Worm (Caenorhabditis elegans): Measurements from ENCODE around the gene Y49F6B.2.

ce11 chrII:3473744-3474143 is 29.0 kb upstream of the Y49F6B.2 start, which contains the start of gene sdz-32:
- TF ChIP-seq nhr-28 (tag; optimal IDR thresholded peaks at IDR 0.05) (no peak), ama-1 (optimal IDR thresholded peaks at IDR 0.05) (no peak), snpc-4 (tag; optimal IDR thresholded peaks at IDR 0.05) (no peak), tbx-2 (tag; optimal IDR thresholded peaks at IDR 0.05) (no peak), nhr-237 (tag; optimal IDR thresholded peaks at IDR 0.05) (no peak), zip-4 (GFP tag; optimal IDR thresholded peaks at IDR 0.05) (no peak), fkh-10 (GFP tag; optimal IDR thresholded peaks at IDR 0.05) (no peak), nhr-12 (tag; optimal IDR thresholded peaks at IDR 0.05) (no peak), nhr-11 (tag; optimal IDR thresholded peaks at IDR 0.05) (no peak), nhr-77 (tag; optimal IDR thresholded peaks at IDR 0.05) (no peak)

All from whole organism, L1 larva.